Worm (Caenorhabditis elegans): ENCODE results near the gene dod-6.

The dod-6 gene

DNA sequence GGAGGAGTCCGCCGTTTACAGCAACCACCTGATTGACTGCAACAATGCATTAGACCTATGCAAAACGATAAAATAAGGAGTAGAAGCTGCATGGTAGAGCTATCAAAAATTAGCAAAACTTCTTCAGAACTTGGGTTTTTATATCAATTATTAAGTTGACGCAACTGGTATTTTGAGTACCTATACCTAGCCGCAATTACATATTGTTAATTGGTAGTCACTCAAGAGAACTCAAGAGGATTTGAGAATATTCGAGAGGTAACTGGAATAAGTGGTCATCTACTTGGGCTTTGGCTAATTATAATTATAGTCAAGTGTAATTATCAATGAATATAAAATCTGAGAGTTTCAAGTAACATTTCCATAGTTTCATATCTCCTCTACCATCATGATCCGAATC is 3.7 kb downstream of the dod-6 start, which contains the start of the genes T20G5.13 and T20G5.12:
T20G5.13 (minus strand) TSS at position 101 of the 400 bp plus-strand sequence.
T20G5.12 (plus strand) TSS at position 370 of the 400 bp plus-strand sequence.
- TF ChIP-seq ceh-6 (GFP tag; optimal IDR thresholded peaks at IDR 0.05) (no peak), dve-1 (tag; optimal IDR thresholded peaks at IDR 0.05) (no peak), ceh-22 (tag; optimal IDR thresholded peaks at IDR 0.05) (no peak), ceh-48 (tag; optimal IDR thresholded peaks at IDR 0.05) (no peak), ceh-24 (tag; optimal IDR thresholded peaks at IDR 0.05) (no peak), ahr-1 (tag; optimal IDR thresholded peaks at IDR 0.05) (no peak), gmeb-2 (tag; optimal IDR thresholded peaks at IDR 0.05) (no peak), fkh-10 (GFP tag; optimal IDR thresholded peaks at IDR 0.05) (no peak), unc-55 (GFP tag; optimal IDR thresholded peaks at IDR 0.05) (no peak), che-1 (tag; optimal IDR thresholded peaks at IDR 0.05) (no peak), C38D4.7 (GFP tag; optimal IDR thresholded peaks at IDR 0.05) (no peak), ceh-34 (tag; optimal IDR thresholded peaks at IDR 0.05) (no peak), pat-9 (tag; optimal IDR thresholded peaks at IDR 0.05) (no peak), hlh-13 (GFP tag; optimal IDR thresholded peaks at IDR 0.05) (no peak), tbx-7 (tag; optimal IDR thresholded peaks at IDR 0.05) (no peak), Y22D7AL.16 (tag; optimal IDR thresholded peaks at IDR 0.05) (no peak), ceh-2 (tag; optimal IDR thresholded peaks at IDR 0.05) (no peak), ceh-31 (tag; optimal IDR thresholded peaks at IDR 0.05) (no peak), hlh-6 (tag; optimal IDR thresholded peaks at IDR 0.05) (no peak)

DNA sequence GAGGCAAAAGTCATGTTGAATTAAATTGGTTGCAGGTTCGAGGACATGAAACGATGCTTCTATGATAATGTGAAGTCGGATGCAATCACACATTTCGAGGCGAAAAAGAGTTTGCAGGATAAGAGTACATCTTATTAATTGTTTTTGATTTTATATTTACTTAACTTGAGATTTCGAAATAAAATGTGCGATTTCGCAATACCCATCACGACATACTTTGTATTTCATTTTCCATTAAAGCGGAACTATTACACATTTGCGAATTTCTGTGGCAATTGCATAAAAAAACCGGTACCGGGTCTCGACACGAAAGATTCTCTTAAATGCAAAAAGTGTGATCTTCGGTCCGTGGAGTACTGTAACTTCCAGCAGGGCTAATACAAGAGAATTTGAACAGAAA is 4.9 kb downstream of the dod-6 start:
- TF ChIP-seq ceh-31 (tag; optimal IDR thresholded peaks at IDR 0.05) (no peak), syd-9 (tag; optimal IDR thresholded peaks at IDR 0.05) (no peak), pat-9 (tag; optimal IDR thresholded peaks at IDR 0.05) (no peak), ceh-19 (GFP tag; optimal IDR thresholded peaks at IDR 0.05) (no peak), nhr-11 (tag; optimal IDR thresholded peaks at IDR 0.05) (no peak), pha-4 (tag; optimal IDR thresholded peaks at IDR 0.05) (no peak), ama-1 (optimal IDR thresholded peaks at IDR 0.05) (no peak), tbx-2 (tag; optimal IDR thresholded peaks at IDR 0.05) (no peak), zip-5 (tag; optimal IDR thresholded peaks at IDR 0.05) (no peak)

DNA sequence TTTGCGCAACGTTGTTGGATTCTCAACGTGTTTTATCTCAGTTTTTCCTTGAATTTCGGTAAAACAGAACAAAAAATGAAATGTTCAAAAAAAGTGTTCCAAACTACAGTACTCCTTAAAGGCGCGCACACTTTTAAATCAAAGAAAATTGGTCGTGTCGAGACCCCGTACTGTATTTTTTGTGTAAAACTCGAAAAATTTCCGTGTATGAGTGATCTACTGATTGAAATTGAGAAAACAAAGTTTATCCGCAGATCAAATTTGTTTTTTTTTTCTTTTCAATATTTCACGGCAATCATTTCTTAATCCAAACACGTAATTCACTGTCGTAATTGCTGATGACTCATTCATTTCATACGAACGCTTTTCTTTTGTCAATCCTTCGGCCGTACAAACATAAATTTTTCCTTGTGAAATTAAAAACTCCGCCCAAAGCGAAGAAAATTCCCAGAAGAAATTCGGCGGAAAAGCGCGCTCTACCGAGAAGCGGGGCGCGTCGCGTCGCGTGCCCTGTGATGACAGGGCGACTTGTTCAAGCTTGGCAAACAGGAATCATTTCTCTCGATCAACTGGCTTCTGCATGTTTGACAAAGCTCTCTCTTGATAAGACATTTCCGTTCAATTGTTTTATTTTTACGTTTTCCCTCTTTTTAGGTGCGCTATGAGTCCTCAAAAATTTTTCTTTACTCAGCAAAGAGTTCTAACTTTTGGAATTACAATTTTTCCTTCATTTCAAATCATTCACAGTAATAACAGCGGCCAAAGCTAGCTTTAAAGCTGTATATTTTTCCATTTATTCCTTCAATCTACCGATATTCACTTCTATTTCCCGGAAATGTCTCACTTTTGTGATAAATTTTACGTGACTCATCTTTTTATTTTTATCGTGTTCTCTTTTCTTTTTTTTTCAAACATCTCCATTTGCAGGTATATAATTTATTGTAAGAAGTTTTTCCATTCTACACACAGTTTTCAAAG is 5.7 kb downstream of the dod-6 start, which contains the start of gene chc-1:
chc-1 (plus strand) TSS at position 928 of the 978 bp plus-strand sequence.
- TF ChIP-seq ceh-48 (tag; optimal IDR thresholded peaks at IDR 0.05) (no peak), gmeb-2 (tag; optimal IDR thresholded peaks at IDR 0.05) (no peak), pat-9 (tag; optimal IDR thresholded peaks at IDR 0.05) (no peak), ets-4 (tag; optimal IDR thresholded peaks at IDR 0.05) (no peak), fax-1 (tag; optimal IDR thresholded peaks at IDR 0.05) (no peak), ceh-22 (tag; optimal IDR thresholded peaks at IDR 0.05) (no peak), unc-55 (GFP tag; optimal IDR thresholded peaks at IDR 0.05) (peak; percentile 46), nfya-1 (tag; optimal IDR thresholded peaks at IDR 0.05) (peak; percentile 12), npax-4 (tag; optimal IDR thresholded peaks at IDR 0.05) (no peak), dve-1 (tag; optimal IDR thresholded peaks at IDR 0.05) (peak; percentile 37), C38D4.7 (GFP tag; optimal IDR thresholded peaks at IDR 0.05) (no peak), ceh-18 (tag; optimal IDR thresholded peaks at IDR 0.05) (peak; percentile 1), hlh-30 (tag; optimal IDR thresholded peaks at IDR 0.05; ENCODE audit: insufficient read depth) (no peak), ceh-24 (tag; optimal IDR thresholded peaks at IDR 0.05) (no peak)

DNA sequence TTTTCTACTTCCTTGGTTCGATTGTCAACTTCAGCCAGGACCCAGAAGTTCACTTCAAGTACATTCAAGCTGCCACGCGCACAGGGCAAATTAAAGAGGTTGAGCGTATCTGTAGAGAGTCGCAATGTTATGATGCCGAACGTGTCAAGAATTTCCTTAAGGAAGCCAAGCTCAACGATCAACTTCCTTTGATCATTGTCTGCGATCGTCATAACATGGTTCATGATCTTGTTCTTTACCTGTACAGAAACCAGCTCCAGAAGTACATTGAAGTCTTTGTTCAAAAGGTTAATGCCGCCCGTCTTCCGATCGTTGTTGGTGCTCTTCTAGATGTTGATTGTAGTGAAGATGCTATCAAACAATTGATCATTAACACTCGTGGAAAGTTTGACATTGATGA is 8.8 kb downstream of the dod-6 start:
- no peak for TF ChIP-seq pax-1 (tag; optimal IDR thresholded peaks at IDR 0.05)
- TF ChIP-seq ceh-31 (tag; optimal IDR thresholded peaks at IDR 0.05) = no peak
- no peak for TF ChIP-seq elt-4 (tag; optimal IDR thresholded peaks at IDR 0.05)
- no peak for TF ChIP-seq nfya-1 (tag; optimal IDR thresholded peaks at IDR 0.05)
- TF ChIP-seq pha-4 (tag; optimal IDR thresholded peaks at IDR 0.05) = no peak
- no peak for TF ChIP-seq F13H6.1 (tag; optimal IDR thresholded peaks at IDR 0.05)
